Worm (Caenorhabditis elegans) whole organism, L2 larva: ENCODE data around the gene daf-5.

Source experiments
- F13H6.1 ChIP-seq: sonication (generic microtip); optimal IDR thresholded peaks from 2 replicates; lab custom pipeline; 2016; ENCODE audit warnings: missing genetic modification characterization, missing compliant biosample characterization
- ZK546.5 ChIP-seq: sonication (generic microtip); optimal IDR thresholded peaks from 2 replicates; lab custom pipeline; 2017; ENCODE audit warnings: missing biosample characterization, missing genetic modification characterization
- aly-2 ChIP-seq: fragments of 150-350 bp; optimal IDR thresholded peaks from 2 replicates; lab custom pipeline; 2014; ENCODE audit warnings: missing biosample characterization, missing genetic modification characterization
- ceh-82 ChIP-seq: fragments of 150-350 bp; optimal IDR thresholded peaks from 2 replicates; lab custom pipeline; 2014; ENCODE audit warnings: missing biosample characterization, missing genetic modification characterization
- mab-5 ChIP-seq: fragments of 150-350 bp; optimal IDR thresholded peaks from 2 replicates; lab custom pipeline; 2014; ENCODE audit warnings: missing biosample characterization, missing genetic modification characterization
- mdl-1 ChIP-seq, 2 experiments: fragments of 150-350 bp in 1 of 2; sonication (generic microtip) in 1 of 2; optimal IDR thresholded peaks; 2 replicates each; lab custom pipeline; 2017; ENCODE audit warnings: missing biosample characterization in 2 of 2, missing genetic modification characterization in 2 of 2
- nhr-25 ChIP-seq: fragments of 150-350 bp; sonication (generic microtip); optimal IDR thresholded peaks from 3 replicates; lab custom pipeline; 2014; ENCODE audit warnings: missing biosample characterization, missing genetic modification characterization
- zag-1 ChIP-seq: fragments of 150-350 bp; optimal IDR thresholded peaks from 2 replicates; lab custom pipeline; 2014; ENCODE audit warnings: missing biosample characterization, missing genetic modification characterization
- ztf-11 ChIP-seq: sonication (generic microtip); optimal IDR thresholded peaks from 2 replicates; lab custom pipeline; 2017; ENCODE audit warnings: missing biosample characterization, missing genetic modification characterization

- TF ChIP-seq ceh-82 (no peak), aly-2 (tag; lab: Kevin White, UChicago) (no peak), ztf-11 (tag; lab: Kevin White, UChicago) (no peak), mdl-1 (tag; optimal IDR thresholded peaks at IDR 0.05; lab: Kevin White, UChicago) (no peak), ZK546.5 (no peak), zag-1 (tag; lab: Kevin White, UChicago) (no peak), nhr-25 (tag; lab: Kevin White, UChicago) (no peak), F13H6.1 (tag; lab: Kevin White, UChicago) (no peak), mab-5 (tag; lab: Kevin White, UChicago) (no peak)
Measured at ce11 chrII:14002200-14002599, 49.9 kb downstream of the daf-5 start, which contains the start of gene F01D5.5.
